Worm (Caenorhabditis elegans): ENCODE measurements around the gene ptr-24.
A peak's percentile ranks its signal among the peaks of the same experiment; 100 is the strongest.

ptr-24 gene

ce11 chrX:13366955-13367354, 29.1 kb downstream of the ptr-24 start:
- TF ChIP-seq sma-9 (GFP tag; optimal IDR thresholded peaks at IDR 0.05) (peak; percentile 34), sma-9 (tag; optimal IDR thresholded peaks at IDR 0.05) (no peak), lin-13 (GFP tag; optimal IDR thresholded peaks at IDR 0.05) (no peak), nhr-129 (tag; optimal IDR thresholded peaks at IDR 0.05) (peak; percentile 66), zag-1 (tag; optimal IDR thresholded peaks at IDR 0.05) (no peak), crh-2 (tag; optimal IDR thresholded peaks at IDR 0.05) (peak; percentile 27), nhr-237 (tag; optimal IDR thresholded peaks at IDR 0.05) (no peak), ama-1 (optimal IDR thresholded peaks at IDR 0.05) (no peak)

ce11 chrX:13368283-13368682, 30.5 kb downstream of the ptr-24 start:
- TF ChIP-seq fos-1 (tag; optimal IDR thresholded peaks at IDR 0.05) (peak; percentile 89), blmp-1 (tag; optimal IDR thresholded peaks at IDR 0.05; ENCODE audit: insufficient read depth) (peak; percentile 1), zag-1 (tag; optimal IDR thresholded peaks at IDR 0.05) (no peak), crh-2 (tag; optimal IDR thresholded peaks at IDR 0.05) (peak; percentile 39), ztf-1 (GFP tag; conservative IDR thresholded peaks at IDR 0.05) (no peak), sma-9 (GFP tag; optimal IDR thresholded peaks at IDR 0.05) (peak; percentile 83), sma-9 (tag; optimal IDR thresholded peaks at IDR 0.05) (no peak)

- no peak for TF ChIP-seq lsy-2 (tag; optimal IDR thresholded peaks at IDR 0.05)
- no peak for TF ChIP-seq mbf-1 (tag; optimal IDR thresholded peaks at IDR 0.05)
- TF ChIP-seq F13H6.1 (tag; optimal IDR thresholded peaks at IDR 0.05) = no peak
- TF ChIP-seq ztf-11 (tag; optimal IDR thresholded peaks at IDR 0.05) = no peak
- TF ChIP-seq nhr-12 (tag; optimal IDR thresholded peaks at IDR 0.05) = no peak
- no peak for TF ChIP-seq nhr-25 (tag; optimal IDR thresholded peaks at IDR 0.05)
- TF ChIP-seq aly-2 (tag; optimal IDR thresholded peaks at IDR 0.05) = no peak
- no peak for TF ChIP-seq sma-9 (GFP tag; optimal IDR thresholded peaks at IDR 0.05)
- TF ChIP-seq sma-9 (tag; optimal IDR thresholded peaks at IDR 0.05) = no peak
- no peak for TF ChIP-seq C34F6.9 (tag; optimal IDR thresholded peaks at IDR 0.05)
- TF ChIP-seq alr-1 (tag; optimal IDR thresholded peaks at IDR 0.05) = no peak
- no peak for TF ChIP-seq ceh-16 (tag; optimal IDR thresholded peaks at IDR 0.05)
- no peak for TF ChIP-seq lin-13 (GFP tag; optimal IDR thresholded peaks at IDR 0.05)
- no peak for TF ChIP-seq nhr-21 (tag; optimal IDR thresholded peaks at IDR 0.05)
Observed at ce11 chrX:13376185-13376584, 38.4 kb downstream of the ptr-24 start.

ce11 chrX:13376851-13377250, 39.0 kb downstream of the ptr-24 start, which contains the start of the genes C49F8.14 and gem-1:
Gene C49F8.14 (minus strand): TSS chrX:13376949.
Gene gem-1 (minus strand): TSS chrX:13376992.
- TF ChIP-seq elt-3 (tag; optimal IDR thresholded peaks at IDR 0.05) (no peak), nhr-129 (tag; optimal IDR thresholded peaks at IDR 0.05) (no peak), ztf-11 (tag; optimal IDR thresholded peaks at IDR 0.05) (no peak), R02D3.7 (tag; optimal IDR thresholded peaks at IDR 0.05) (no peak), lin-13 (GFP tag; optimal IDR thresholded peaks at IDR 0.05) (no peak), sma-3 (GFP tag; optimal IDR thresholded peaks at IDR 0.05) (no peak), egl-27 (tag; optimal IDR thresholded peaks at IDR 0.05) (no peak), nhr-12 (tag; optimal IDR thresholded peaks at IDR 0.05) (no peak), nhr-25 (tag; optimal IDR thresholded peaks at IDR 0.05) (no peak), ceh-16 (tag; optimal IDR thresholded peaks at IDR 0.05) (no peak)

- no peak for TF ChIP-seq mbf-1 (tag; optimal IDR thresholded peaks at IDR 0.05)
- TF ChIP-seq sma-3 (GFP tag; optimal IDR thresholded peaks at IDR 0.05) = no peak
- no peak for TF ChIP-seq mdl-1 (tag; optimal IDR thresholded peaks at IDR 0.05)
- peak; percentile 3 for TF ChIP-seq nhr-129 (tag; optimal IDR thresholded peaks at IDR 0.05)
- no peak for TF ChIP-seq ztf-1 (GFP tag; conservative IDR thresholded peaks at IDR 0.05)
- TF ChIP-seq R02D3.7 (tag; optimal IDR thresholded peaks at IDR 0.05) = no peak
Observed at ce11 chrX:13379072-13379471, 41.2 kb downstream of the ptr-24 start.

ce11 chrX:13380988-13381742, 43.3 kb downstream of the ptr-24 start:
- TF ChIP-seq dmd-4 (tag; optimal IDR thresholded peaks at IDR 0.05) = no peak
- peak; percentile 36 for TF ChIP-seq unc-55 (GFP tag; optimal IDR thresholded peaks at IDR 0.05)
- TF ChIP-seq Y55F3AM.14 (GFP tag; optimal IDR thresholded peaks at IDR 0.05) = no peak
- no peak for TF ChIP-seq nhr-11 (tag; optimal IDR thresholded peaks at IDR 0.05)
- TF ChIP-seq nhr-129 (tag; optimal IDR thresholded peaks at IDR 0.05) = peak; percentile 35
- no peak for TF ChIP-seq mbf-1 (tag; optimal IDR thresholded peaks at IDR 0.05)
- TF ChIP-seq lsy-2 (tag; optimal IDR thresholded peaks at IDR 0.05) = no peak
